Worm (Caenorhabditis elegans): ENCODE measurements around the gene shw-3.

DNA sequence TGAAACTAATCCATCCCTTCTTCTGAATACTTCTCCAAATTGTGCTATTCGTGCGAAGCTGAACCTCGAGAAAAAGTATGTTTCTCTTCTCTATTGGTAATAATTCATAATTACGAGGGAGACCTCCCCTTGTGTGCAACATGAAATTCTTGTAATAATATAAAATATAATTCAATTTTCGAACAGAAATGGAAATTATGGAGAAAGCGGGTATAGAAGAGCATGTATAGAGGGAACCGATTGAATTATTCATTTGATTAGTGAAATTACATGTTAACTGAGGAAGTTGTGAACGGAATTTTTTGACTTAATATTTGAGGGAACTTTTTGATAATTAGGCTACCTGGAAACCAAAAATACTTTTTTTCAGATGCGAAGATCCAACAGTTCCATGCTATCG is 41.9 kb upstream of the shw-3 start:
- TF ChIP-seq ztf-11 (tag; optimal IDR thresholded peaks at IDR 0.05) (no peak), ces-1 (GFP tag; optimal IDR thresholded peaks at IDR 0.05) (no peak), dve-1 (tag; optimal IDR thresholded peaks at IDR 0.05; ENCODE audit: insufficient read depth) (no peak), ceh-20 (GFP tag; IDR thresholded peaks at IDR 0.05) (no peak), php-3 (GFP tag; IDR thresholded peaks at IDR 0.05) (no peak), D1046.2 (GFP tag; IDR thresholded peaks at IDR 0.05) (no peak), lsy-2 (tag; optimal IDR thresholded peaks at IDR 0.05) (no peak)
